Worm (Caenorhabditis elegans) whole organism, young adult: ENCODE results near the gene ceeh-2.
"Not testable (repeated sequence)": the region's sequence is repeated elsewhere in the genome, so short reads cannot be mapped to it uniquely, and the experiment has no call there.

ENCODE experiments used
- B0035.1 ChIP-seq: sonication (generic microtip); optimal IDR thresholded peaks from 2 replicates; lab custom pipeline; 2016; ENCODE audit warnings: missing genetic modification characterization, mild to moderate bottlenecking, missing compliant biosample characterization, missing genotype, missing genetic modification reagents
- C06A6.2 ChIP-seq: fragments of 200-800 bp; sonication (Bioruptor generic); conservative IDR thresholded peaks from 2 replicates; pipeline ENCODE4 v1.3.6; 2022; ENCODE audit warnings: missing genetic modification characterization, missing compliant biosample characterization
- C17E4.6 ChIP-seq: fragments of 200-800 bp; sonication (Bioruptor generic); IDR thresholded peaks from 2 replicates; pipeline ENCODE4 v1.3.6; 2022; ENCODE audit warnings: missing genetic modification reagents, missing genetic modification characterization, missing compliant biosample characterization
- F33H1.4 ChIP-seq: fragments of 200-800 bp; sonication (Bioruptor generic); IDR thresholded peaks from 2 replicates; pipeline ENCODE4 v1.3.6; 2022; ENCODE audit warnings: missing genetic modification reagents, missing genetic modification characterization, missing compliant biosample characterization
- K11D2.4 ChIP-seq: fragments of 200-800 bp; sonication (Bioruptor generic); IDR thresholded peaks from 2 replicates; pipeline ENCODE4 v1.3.6; 2022; ENCODE audit warnings: missing genetic modification reagents, missing genetic modification characterization, missing compliant biosample characterization
- Y53F4B.3 ChIP-seq: fragments of 200-800 bp; sonication (Bioruptor generic); IDR thresholded peaks from 2 replicates; pipeline ENCODE4 v1.3.6; 2022; ENCODE audit warnings: missing genetic modification reagents, missing genetic modification characterization, missing compliant biosample characterization
- Y53G8AR.9 ChIP-seq: fragments of 200-800 bp; sonication (Bioruptor generic); conservative IDR thresholded peaks from 2 replicates; pipeline ENCODE4 v1.3.6; 2022; ENCODE audit warnings: missing genetic modification reagents, missing genetic modification characterization, missing compliant biosample characterization
- Y95B8A.8 ChIP-seq: fragments of 200-800 bp; sonication (Bioruptor generic); IDR thresholded peaks from 2 replicates; pipeline ENCODE4 v1.3.6; 2022; ENCODE audit warnings: missing genetic modification reagents, missing genetic modification characterization, missing compliant biosample characterization
- aptf-2 ChIP-seq: fragments of 200-800 bp; sonication (Bioruptor generic); conservative IDR thresholded peaks from 2 replicates; pipeline ENCODE4 v1.3.6; 2022; ENCODE audit warnings: missing genetic modification reagents, missing genetic modification characterization, missing compliant biosample characterization
- atf-7 ChIP-seq: sonication (generic microtip); optimal IDR thresholded peaks from 2 replicates; lab custom pipeline; 2017; ENCODE audit warnings: mild to moderate bottlenecking, missing genetic modification characterization, missing compliant biosample characterization
- attf-5 ChIP-seq: fragments of 200-800 bp; sonication (Bioruptor generic); optimal IDR thresholded peaks from 2 replicates; lab custom pipeline; 2018; ENCODE audit warnings: mild to moderate bottlenecking, missing genetic modification characterization, missing compliant biosample characterization
- bed-1 ChIP-seq: fragments of 200-800 bp; sonication (Bioruptor generic); IDR thresholded peaks from 2 replicates; pipeline ENCODE4 v1.3.6; 2022; ENCODE audit warnings: missing genetic modification reagents, missing genetic modification characterization, missing compliant biosample characterization
- bed-2 ChIP-seq: fragments of 200-800 bp; sonication (Bioruptor generic); IDR thresholded peaks from 2 replicates; pipeline ENCODE4 v1.3.6; 2022; ENCODE audit warnings: missing genetic modification reagents, missing genetic modification characterization, missing compliant biosample characterization
- cebp-1 ChIP-seq, 2 experiments: fragments of 200-800 bp in 1 of 2; sonication (Bioruptor generic) in 1 of 2; sonication (generic microtip) in 1 of 2; IDR thresholded peaks in 1 of 2; optimal IDR thresholded peaks in 1 of 2; 2 replicates each; pipeline versions ENCODE4 v1.3.6 to Lab custom; 2017 to 2022; ENCODE audit warnings: missing compliant biosample characterization in 2 of 2, missing genetic modification characterization in 2 of 2, mild to moderate bottlenecking in 1 of 2, missing genetic modification reagents in 1 of 2, moderate library complexity in 1 of 2
- ceh-100 ChIP-seq: fragments of 200-800 bp; sonication (Bioruptor generic); IDR thresholded peaks from 2 replicates; pipeline ENCODE4 v1.3.6; 2022; ENCODE audit warnings: missing genetic modification reagents, missing genetic modification characterization, missing compliant biosample characterization
- ceh-27 ChIP-seq: fragments of 200-800 bp; sonication (Bioruptor generic); optimal IDR thresholded peaks from 2 replicates; lab custom pipeline; 2018; ENCODE audit warnings: mild to moderate bottlenecking, missing genetic modification characterization, moderate library complexity, missing compliant biosample characterization
- chd-7 ChIP-seq: sonication (generic microtip); optimal IDR thresholded peaks from 2 replicates; lab custom pipeline; 2016; ENCODE audit warnings: mild to moderate bottlenecking, missing genetic modification characterization, moderate library complexity, missing compliant biosample characterization
- dox-1 ChIP-seq: fragments of 200-800 bp; sonication (Bioruptor generic); IDR thresholded peaks from 2 replicates; pipeline ENCODE4 v1.3.6; 2022; ENCODE audit warnings: missing genetic modification reagents, missing genetic modification characterization, missing compliant biosample characterization
- gei-17 ChIP-seq: fragments of 200-800 bp; sonication (Bioruptor generic); optimal IDR thresholded peaks from 2 replicates; lab custom pipeline; 2018; ENCODE audit warnings: mild to moderate bottlenecking, missing genetic modification characterization, missing compliant biosample characterization
- hsf-1 ChIP-seq: fragments of 200-800 bp; sonication (Bioruptor generic); IDR thresholded peaks from 2 replicates; pipeline ENCODE4 v1.3.6; 2022; ENCODE audit warnings: missing genetic modification reagents, missing genetic modification characterization, missing compliant biosample characterization
- let-526 ChIP-seq: fragments of 200-800 bp; sonication (Bioruptor generic); IDR thresholded peaks from 2 replicates; pipeline ENCODE4 v1.3.6; 2022; ENCODE audit warnings: missing genetic modification reagents, missing genetic modification characterization, missing compliant biosample characterization
- let-607 ChIP-seq, 2 experiments: fragments of 200-800 bp in 1 of 2; sonication (Bioruptor generic) in 1 of 2; sonication (generic microtip) in 1 of 2; optimal IDR thresholded peaks; 2 replicates each; lab custom pipeline; 2016 to 2018; ENCODE audit warnings: mild to moderate bottlenecking in 2 of 2, missing compliant biosample characterization in 2 of 2, missing genetic modification characterization in 2 of 2, moderate library complexity in 2 of 2, missing genotype in 1 of 2
- lin-35 ChIP-seq, 3 experiments: fragments of 150-350 bp in 2 of 3; sonication (generic microtip) in 1 of 3; optimal IDR thresholded peaks; 2 replicates each; lab custom pipeline; 2014 to 2018; ENCODE audit warnings: missing biosample characterization in 3 of 3, missing genetic modification characterization in 3 of 3, missing genetic modification reagents in 3 of 3
- lin-40 ChIP-seq: sonication (generic microtip); optimal IDR thresholded peaks from 2 replicates; lab custom pipeline; 2016; ENCODE audit warnings: missing genetic modification characterization, mild to moderate bottlenecking, missing compliant biosample characterization, missing genotype, missing genetic modification reagents
- lin-54 ChIP-seq: fragments of 200-800 bp; sonication (Bioruptor generic); optimal IDR thresholded peaks from 2 replicates; lab custom pipeline; 2018; ENCODE audit warnings: mild to moderate bottlenecking, missing genetic modification characterization, missing compliant biosample characterization
- madf-10 ChIP-seq: sonication (generic microtip); optimal IDR thresholded peaks from 2 replicates; lab custom pipeline; 2016; ENCODE audit warnings: mild to moderate bottlenecking, missing genetic modification characterization, missing compliant biosample characterization
- nhr-80 ChIP-seq: sonication (generic microtip); optimal IDR thresholded peaks from 2 replicates; lab custom pipeline; 2016; ENCODE audit warnings: missing genetic modification characterization, missing compliant biosample characterization
- pbrm-1 ChIP-seq: fragments of 200-800 bp; sonication (Bioruptor generic); IDR thresholded peaks from 2 replicates; pipeline ENCODE4 v1.3.6; 2022; ENCODE audit warnings: missing genetic modification reagents, missing genetic modification characterization, missing compliant biosample characterization
- sdz-38 ChIP-seq: sonication (generic microtip); optimal IDR thresholded peaks from 2 replicates; lab custom pipeline; 2016; ENCODE audit warnings: missing genotype, missing genetic modification characterization, missing compliant biosample characterization
- snpc-4 ChIP-seq, 5 experiments: fragments of 150-350 bp in 1 of 5; sonication (generic microtip) in 4 of 5; optimal IDR thresholded peaks; 2 replicates each; lab custom pipeline; 2014 to 2018; ENCODE audit warnings: missing genetic modification characterization in 5 of 5, missing biosample characterization in 3 of 5, antibody characterized with exemption in 2 of 5, mild to moderate bottlenecking in 2 of 5, missing compliant biosample characterization in 2 of 5, missing genotype in 2 of 5, moderate library complexity in 2 of 5, missing genetic modification reagents in 1 of 5
- unc-62 ChIP-seq: fragments of 150-350 bp; optimal IDR thresholded peaks from 2 replicates; lab custom pipeline; 2014; ENCODE audit warnings: missing biosample characterization, missing genetic modification reagents, missing genetic modification characterization
- xnd-1 ChIP-seq: sonication (generic microtip); optimal IDR thresholded peaks from 2 replicates; lab custom pipeline; 2016; ENCODE audit warnings: missing genotype, missing genetic modification reagents, missing genetic modification characterization, missing compliant biosample characterization
- ztf-22 ChIP-seq: fragments of 200-800 bp; sonication (Bioruptor generic); optimal IDR thresholded peaks from 2 replicates; lab custom pipeline; 2018; ENCODE audit warnings: mild to moderate bottlenecking, missing genetic modification characterization, moderate library complexity, missing compliant biosample characterization
- ztf-25 ChIP-seq: fragments of 200-800 bp; sonication (Bioruptor generic); IDR thresholded peaks from 2 replicates; pipeline ENCODE4 v1.3.6; 2022; ENCODE audit warnings: missing genetic modification reagents, missing genetic modification characterization, missing compliant biosample characterization
- ztf-26 ChIP-seq: sonication (generic microtip); optimal IDR thresholded peaks from 2 replicates; lab custom pipeline; 2017; ENCODE audit warnings: missing genetic modification characterization, missing compliant biosample characterization
- ztf-6 ChIP-seq: fragments of 200-800 bp; sonication (Bioruptor generic); IDR thresholded peaks from 2 replicates; pipeline ENCODE4 v1.3.6; 2022; ENCODE audit warnings: missing genetic modification reagents, missing genetic modification characterization, missing compliant biosample characterization

The ceeh-2 gene

DNA sequence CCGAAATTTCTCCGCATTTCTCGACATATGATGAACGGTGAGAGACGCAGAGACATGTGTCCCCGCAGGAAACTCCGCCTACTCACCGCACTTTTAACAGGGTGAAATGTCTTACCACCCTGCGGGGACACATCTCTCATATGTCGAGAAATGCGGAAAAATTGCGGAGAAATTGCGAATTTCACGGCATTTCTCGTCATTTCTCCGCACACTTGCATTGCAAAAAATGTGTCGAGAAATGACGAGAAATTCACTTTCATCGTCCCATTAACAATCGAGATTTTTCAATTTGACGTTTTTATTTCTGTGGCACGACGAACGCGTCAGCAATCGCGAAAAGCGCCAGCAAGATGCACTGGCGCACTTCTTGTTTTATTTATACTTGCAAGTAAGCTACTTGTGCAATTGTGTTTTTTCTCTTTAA lies 15.8 kb downstream of the ceeh-2 start, which contains the start of gene K07C5.13 (continued):
- peak; percentile 55 for TF ChIP-seq nhr-80
- peak; percentile 91 for TF ChIP-seq aptf-2 (GFP tag; lab: Robert Waterston, UW)
- TF ChIP-seq hsf-1 (GFP tag; lab: Robert Waterston, UW), result peak; percentile 84
- peak; percentile 67 for TF ChIP-seq ceh-100 (GFP tag; lab: Robert Waterston, UW)
- TF ChIP-seq B0035.1 (tag; lab: Kevin White, UChicago), result peak; percentile 67
- peak; percentile 68; the same call in 1 of the 2 replicates for TF ChIP-seq ztf-6 (GFP tag; lab: Robert Waterston, UW)
- TF ChIP-seq pbrm-1 (GFP tag; lab: Robert Waterston, UW), result peak; percentile 100
- peak; percentile 64 for TF ChIP-seq lin-54 (GFP tag; lab: Kevin White, UChicago)
- TF ChIP-seq C17E4.6 (GFP tag; lab: Robert Waterston, UW), result peak; percentile 87
- TF ChIP-seq attf-5, result peak; percentile 68
- TF ChIP-seq madf-10, result peak; percentile 38
- peak; percentile 80; the same call in 1 of the 2 replicates for TF ChIP-seq bed-2 (GFP tag; lab: Robert Waterston, UW)
- not testable (repeated sequence) for TF ChIP-seq snpc-4 (GFP tag; optimal IDR thresholded peaks at IDR 0.05; lab: Kevin White, UChicago)
- peak in 2 of 4 experiments; percentile 69 to 72 for TF ChIP-seq snpc-4 (tag; optimal IDR thresholded peaks at IDR 0.05; lab: Kevin White, UChicago)
- TF ChIP-seq ztf-25 (GFP tag; lab: Robert Waterston, UW), result 0 out of 2 replicates have a peak, but pooled peaks have one; percentile 68
- TF ChIP-seq C06A6.2 (GFP tag; lab: Robert Waterston, UW), result peak; percentile 93
- TF ChIP-seq lin-35 (GFP tag; optimal IDR thresholded peaks at IDR 0.05; lab: Kevin White, UChicago), result peak in 1 of 3 experiments; percentile 57
- TF ChIP-seq chd-7 (tag; lab: Kevin White, UChicago), result peak; percentile 75
- peak; percentile 76; the same call in 1 of the 2 replicates for TF ChIP-seq let-526
- peak; percentile 70 for TF ChIP-seq gei-17 (GFP tag; lab: Kevin White, UChicago)
- peak; percentile 99 for TF ChIP-seq dox-1 (GFP tag; lab: Robert Waterston, UW)
- TF ChIP-seq Y95B8A.8 (GFP tag; lab: Robert Waterston, UW), result peak; percentile 88
- peak; percentile 69 for TF ChIP-seq cebp-1 (GFP tag; IDR thresholded peaks at IDR 0.05; lab: Robert Waterston, UW)
- peak; percentile 82 for TF ChIP-seq cebp-1 (tag; optimal IDR thresholded peaks at IDR 0.05; lab: Kevin White, UChicago)
- 0 out of 2 replicates have a peak, but pooled peaks have one; percentile 51 for TF ChIP-seq bed-1 (GFP tag; lab: Robert Waterston, UW)
- TF ChIP-seq lin-40 (tag; lab: Kevin White, UChicago), result peak; percentile 93
- TF ChIP-seq Y53G8AR.9, result peak; percentile 95
- peak; percentile 68 for TF ChIP-seq F33H1.4 (GFP tag; lab: Robert Waterston, UW)
- peak; percentile 91 for TF ChIP-seq ztf-26 (tag; lab: Kevin White, UChicago)
- TF ChIP-seq K11D2.4 (GFP tag; lab: Robert Waterston, UW), result peak; percentile 96
- peak; percentile 42 for TF ChIP-seq ceh-27 (GFP tag; lab: Kevin White, UChicago)

- TF ChIP-seq let-526 (no peak), let-607 (tag; optimal IDR thresholded peaks at IDR 0.05; lab: Kevin White, UChicago) (no peak), gei-17 (GFP tag; lab: Kevin White, UChicago) (no peak), Y53G8AR.9 (no peak), cebp-1 (GFP tag; IDR thresholded peaks at IDR 0.05; lab: Robert Waterston, UW) (no peak), cebp-1 (tag; optimal IDR thresholded peaks at IDR 0.05; lab: Kevin White, UChicago) (no peak), ztf-22 (GFP tag; lab: Kevin White, UChicago) (no peak), hsf-1 (GFP tag; lab: Robert Waterston, UW) (no peak), sdz-38 (tag; lab: Kevin White, UChicago) (no peak), atf-7 (tag; lab: Kevin White, UChicago) (no peak), Y53F4B.3 (no peak), unc-62 (no peak), xnd-1 (tag; lab: Kevin White, UChicago) (no peak)
These were observed 18.5 kb downstream of the ceeh-2 start, which contains the start of gene K07C5.2 for ce11 chrV:10339200-10339599. K07C5.2 (plus strand) TSS chrV:10339500.
